Worm (Caenorhabditis elegans): ENCODE data around the gene ZK1240.6.

DNA sequence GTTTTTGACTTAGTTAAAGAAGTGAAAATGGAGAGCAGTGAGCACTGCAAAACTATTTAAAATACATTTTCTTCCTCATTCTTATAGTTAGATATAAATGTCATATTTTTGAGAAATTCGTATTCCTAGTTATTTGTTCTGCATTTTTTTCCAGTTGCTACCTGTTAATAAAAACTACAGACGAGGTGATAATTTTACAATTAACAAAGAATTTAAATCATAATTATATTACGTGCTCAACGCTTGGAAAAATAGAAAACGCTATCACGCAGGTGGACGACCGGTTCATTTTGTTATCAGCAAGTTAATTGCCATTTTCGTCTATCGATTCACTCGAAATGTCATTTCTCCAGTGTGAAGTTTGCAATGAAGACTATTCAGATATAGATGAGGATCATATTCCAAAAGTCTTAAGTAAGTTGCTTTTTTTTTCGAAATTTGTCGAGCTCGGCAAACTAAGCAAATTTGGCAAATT is 4.8 kb downstream of the ZK1240.6 start, which contains the start of the genes ZK1240.5 and ZK1240.9:
- TF ChIP-seq lag-1 (GFP tag; IDR thresholded peaks at IDR 0.05): no peak
- TF ChIP-seq Y79H2A.3 (GFP tag; conservative IDR thresholded peaks at IDR 0.05): no peak
- no peak for TF ChIP-seq bed-1 (GFP tag; IDR thresholded peaks at IDR 0.05)
- TF ChIP-seq madf-6 (GFP tag; IDR thresholded peaks at IDR 0.05): no peak
- no peak for TF ChIP-seq hmg-1.2 (GFP tag; IDR thresholded peaks at IDR 0.05)
- no peak for TF ChIP-seq ztf-26 (tag; optimal IDR thresholded peaks at IDR 0.05)
- no peak for TF ChIP-seq mxl-1 (tag; optimal IDR thresholded peaks at IDR 0.05)
